Worm (Caenorhabditis elegans) whole organism, mixed stage, embryonic: ENCODE data around the gene srx-23.

ENCODE experiments used
- ces-1 ChIP-seq: fragments of 150-350 bp; optimal IDR thresholded peaks from 2 replicates; lab custom pipeline; 2014; ENCODE audit warnings: missing biosample characterization, missing genetic modification reagents, missing genetic modification characterization
- mab-5 ChIP-seq: fragments of 150-350 bp; optimal IDR thresholded peaks from 2 replicates; lab custom pipeline; 2014; ENCODE audit warnings: missing biosample characterization, missing genetic modification characterization
- mep-1 ChIP-seq: fragments of 150-350 bp; optimal IDR thresholded peaks from 2 replicates; lab custom pipeline; 2017; ENCODE audit warnings: missing biosample characterization, missing genetic modification reagents, missing genetic modification characterization, inconsistent platforms
- unc-120 ChIP-seq: sonication (generic microtip); optimal IDR thresholded peaks from 2 replicates; lab custom pipeline; 2017; ENCODE audit warnings: missing genetic modification characterization, missing compliant biosample characterization; ENCODE audit not compliant: poor library complexity, severe bottlenecking

- TF ChIP-seq mep-1 (no peak), ces-1 (no peak), unc-120 (tag; lab: Kevin White, UChicago) (no peak), mab-5 (no peak)
Observed at ce11 chrV:723895-724352, 41.8 kb downstream of the srx-23 start, which contains the start of gene fbxb-72.
